Worm (Caenorhabditis elegans) whole organism, young adult: ENCODE results near the gene C54D10.4.

Source experiments
- K11D2.4 ChIP-seq: fragments of 200-800 bp; sonication (Bioruptor generic); IDR thresholded peaks from 2 replicates; pipeline ENCODE4 v1.3.6; 2022; ENCODE audit warnings: missing genetic modification reagents, missing genetic modification characterization, missing compliant biosample characterization
- ceh-79 ChIP-seq: sonication (generic microtip); optimal IDR thresholded peaks from 2 replicates; lab custom pipeline; 2017; ENCODE audit warnings: mild to moderate bottlenecking, missing genetic modification characterization, missing compliant biosample characterization
- madf-10 ChIP-seq: sonication (generic microtip); optimal IDR thresholded peaks from 2 replicates; lab custom pipeline; 2016; ENCODE audit warnings: mild to moderate bottlenecking, missing genetic modification characterization, missing compliant biosample characterization
- nhr-27 ChIP-seq: fragments of 200-800 bp; sonication (Bioruptor generic); optimal IDR thresholded peaks from 2 replicates; lab custom pipeline; 2018; ENCODE audit warnings: mild to moderate bottlenecking, missing genetic modification characterization, moderate library complexity, missing compliant biosample characterization

DNA sequence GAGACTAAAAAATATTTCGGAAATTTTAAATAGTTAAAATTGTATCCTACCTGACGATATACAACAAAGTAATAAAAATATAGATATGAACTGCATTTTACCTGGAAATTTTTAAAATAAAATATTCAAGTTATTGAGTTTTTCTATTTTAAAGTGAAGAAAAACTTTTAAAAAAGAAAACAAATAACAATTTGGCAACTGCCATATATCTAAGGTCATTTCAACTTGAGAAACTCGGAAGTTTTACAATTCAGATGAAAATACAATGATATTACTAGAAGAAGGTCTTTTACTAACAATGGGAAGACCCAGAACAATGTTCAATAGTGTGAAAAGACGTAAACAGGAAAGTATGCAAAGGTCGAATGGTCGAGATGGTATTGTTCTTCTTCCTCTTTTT, 29.2 kb upstream of the C54D10.4 start, which contains the start of gene C54D10.10:
- TF ChIP-seq K11D2.4 (GFP tag; lab: Robert Waterston, UW) (no peak), ceh-79 (tag; lab: Kevin White, UChicago) (no peak), madf-10 (tag; lab: Kevin White, UChicago) (no peak), nhr-27 (tag; lab: Kevin White, UChicago) (no peak)
